Fruit fly (Drosophila melanogaster) whole organism, wandering third instar larva: Measurements from ENCODE around the gene CG3281.

Source experiments
- Myc ChIP-seq: fragments of >200 bp; optimal IDR thresholded peaks from 2 replicates; lab custom pipeline; 2017
- Rel ChIP-seq, 2 experiments: fragments of 200-800 bp; sonication (Bioruptor generic) in 1 of 2; optimal IDR thresholded peaks; 2 replicates in 1 of 2; 3 replicates in 1 of 2; lab custom pipeline; 2016 to 2019; ENCODE audit warnings: mild to moderate bottlenecking in 2 of 2, missing biosample characterization in 2 of 2, missing genetic modification characterization in 2 of 2, moderate library complexity in 1 of 2
- ey ChIP-seq: fragments of 200-800 bp; sonication (Bioruptor generic); optimal IDR thresholded peaks from 2 replicates; lab custom pipeline; 2016; ENCODE audit warnings: missing biosample characterization, missing genetic modification characterization
- fru ChIP-seq: fragments of 200-800 bp; sonication (Bioruptor generic); optimal IDR thresholded peaks from 3 replicates; lab custom pipeline; 2016; ENCODE audit warnings: missing biosample characterization, mild to moderate bottlenecking, missing genetic modification characterization
- lola ChIP-seq: fragments of >200 bp; optimal IDR thresholded peaks from 2 replicates; lab custom pipeline; 2017; ENCODE audit warnings: missing biosample characterization, missing genetic modification characterization
- psq ChIP-seq: fragments of 200-800 bp; sonication (Bioruptor generic); optimal IDR thresholded peaks from 3 replicates; lab custom pipeline; 2017; ENCODE audit warnings: missing biosample characterization, mild to moderate bottlenecking, missing genetic modification characterization, moderate library complexity
- usp ChIP-seq: fragments of >200 bp; optimal IDR thresholded peaks from 2 replicates; lab custom pipeline; 2017; ENCODE audit warnings: missing biosample characterization, missing genetic modification characterization

DNA sequence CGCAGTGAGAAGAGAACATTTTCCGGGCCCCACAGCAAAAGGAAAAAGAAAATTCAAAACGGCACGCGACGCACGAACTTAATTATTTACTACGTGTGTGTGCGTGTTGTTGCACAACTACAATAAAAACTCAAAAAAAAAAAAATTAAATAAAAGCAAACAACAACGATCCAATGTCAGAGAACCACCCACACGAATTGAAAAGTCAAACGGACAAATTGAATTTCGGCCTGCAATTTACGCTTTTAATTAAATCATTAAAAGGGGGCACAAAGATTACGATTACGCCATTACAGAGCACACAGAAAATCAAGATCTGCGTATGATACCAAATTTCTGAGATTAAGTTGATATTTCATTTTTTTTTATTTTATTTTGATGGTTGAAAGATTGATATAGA, 14.6 kb downstream of the CG3281 start:
- TF ChIP-seq fru (no peak), psq (GFP tag; lab: Kevin White, UChicago) (no peak), Myc (lab: Kevin White, UChicago) (no peak), usp (no peak), lola (GFP tag; lab: Kevin White, UChicago) (no peak), Rel (GFP tag; optimal IDR thresholded peaks at IDR 0.05; lab: Kevin White, UChicago) (no peak), Rel (tag; optimal IDR thresholded peaks at IDR 0.05; lab: Kevin White, UChicago) (no peak), ey (GFP tag; lab: Kevin White, UChicago) (no peak)
